Worm (Caenorhabditis elegans): ENCODE measurements around the gene Y79H2A.3.

Y79H2A.3 gene

DNA sequence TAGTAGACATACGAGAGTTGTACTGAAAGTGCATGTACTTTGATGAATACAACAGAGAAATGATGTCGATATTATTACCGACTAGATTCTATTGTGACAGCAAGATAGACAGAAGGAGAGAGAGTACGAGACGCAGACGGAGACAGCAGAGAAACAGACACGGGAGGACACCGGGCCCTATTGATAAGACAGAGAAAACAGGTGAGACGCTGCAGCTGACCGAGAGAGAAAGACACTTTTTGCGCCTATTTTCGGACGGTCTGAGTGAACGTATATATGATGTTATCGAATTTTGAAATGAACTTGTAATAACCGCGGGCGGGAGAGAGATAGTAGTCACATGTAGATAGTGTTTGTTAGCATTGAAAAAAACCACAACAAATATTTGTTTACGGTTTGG is 48.8 kb downstream of the Y79H2A.3 start (continued):
- TF ChIP-seq ceh-82 (tag; optimal IDR thresholded peaks at IDR 0.05) (no peak), ets-5 (GFP tag; IDR thresholded peaks at IDR 0.05) (no peak), hlh-4 (tag; optimal IDR thresholded peaks at IDR 0.05) (no peak), egl-13 (tag; optimal IDR thresholded peaks at IDR 0.05) (no peak), zip-4 (GFP tag; optimal IDR thresholded peaks at IDR 0.05) (no peak), blmp-1 (tag; optimal IDR thresholded peaks at IDR 0.05) (peak; percentile 67), unc-86 (tag; optimal IDR thresholded peaks at IDR 0.05) (no peak), dsc-1 (tag; optimal IDR thresholded peaks at IDR 0.05) (no peak), xbp-1 (tag; optimal IDR thresholded peaks at IDR 0.05) (peak; percentile 39), efl-3 (GFP tag; optimal IDR thresholded peaks at IDR 0.05) (no peak), rnt-1 (tag; optimal IDR thresholded peaks at IDR 0.05) (peak; percentile 65), efl-1 (optimal IDR thresholded peaks at IDR 0.05) (peak; percentile 49 to 63), efl-1 (GFP tag; optimal IDR thresholded peaks at IDR 0.05 in 1 of 2) (peak; percentile 12 to 90), pag-3 (tag; optimal IDR thresholded peaks at IDR 0.05; ENCODE audit: borderline replicate concordance, insufficient read depth) (no peak), nhr-85 (tag) (peak; percentile 89), lin-35 (GFP tag; optimal IDR thresholded peaks at IDR 0.05) (peak; percentile 28 to 63), lir-3 (tag; optimal IDR thresholded peaks at IDR 0.05; ENCODE audit: poor library complexity) (no peak), dpl-1 (GFP tag; optimal IDR thresholded peaks at IDR 0.05) (peak in 2 of 3 experiments; percentile 21 to 42), sptf-1 (tag; optimal IDR thresholded peaks at IDR 0.05) (no peak), skn-1 (tag; optimal IDR thresholded peaks at IDR 0.05) (peak; percentile 30), lin-39 (tag; optimal IDR thresholded peaks at IDR 0.05) (no peak), nhr-47 (tag; optimal IDR thresholded peaks at IDR 0.05) (peak; percentile 55), alr-1 (tag; optimal IDR thresholded peaks at IDR 0.05; ENCODE audit: borderline replicate concordance) (no peak), ces-1 (GFP tag; optimal IDR thresholded peaks at IDR 0.05) (no peak), tbx-2 (tag; optimal IDR thresholded peaks at IDR 0.05) (peak; percentile 27), unc-98 (GFP tag; IDR thresholded peaks at IDR 0.05) (no peak), nhr-76 (tag; optimal IDR thresholded peaks at IDR 0.05) (no peak), ztf-11 (tag; optimal IDR thresholded peaks at IDR 0.05) (no peak), mdl-1 (tag; optimal IDR thresholded peaks at IDR 0.05) (peak in 1 of 2 experiments; percentile 56), C16A3.4 (tag; optimal IDR thresholded peaks at IDR 0.05) (peak; percentile 61), jun-1 (tag; optimal IDR thresholded peaks at IDR 0.05) (no peak), nhr-28 (tag; optimal IDR thresholded peaks at IDR 0.05) (no peak), irx-1 (tag; optimal IDR thresholded peaks at IDR 0.05) (no peak), ceh-90 (tag; optimal IDR thresholded peaks at IDR 0.05) (no peak), snpc-4 (tag; optimal IDR thresholded peaks at IDR 0.05) (no peak), tlp-1 (tag; optimal IDR thresholded peaks at IDR 0.05) (no peak), nhr-11 (tag; optimal IDR thresholded peaks at IDR 0.05) (no peak), Y116A8C.19 (tag; optimal IDR thresholded peaks at IDR 0.05; ENCODE audit: borderline replicate concordance) (no peak), fos-1 (tag; optimal IDR thresholded peaks at IDR 0.05) (peak; percentile 3), hpl-2 (GFP tag; optimal IDR thresholded peaks at IDR 0.05) (no peak), pqm-1 (tag; optimal IDR thresholded peaks at IDR 0.05) (no peak), fkh-8 (tag; optimal IDR thresholded peaks at IDR 0.05) (no peak), C04F5.9 (tag; optimal IDR thresholded peaks at IDR 0.05) (no peak), unc-62 (GFP tag; optimal IDR thresholded peaks at IDR 0.05) (no peak), unc-30 (tag; optimal IDR thresholded peaks at IDR 0.05) (no peak), sox-4 (tag; optimal IDR thresholded peaks at IDR 0.05) (no peak), nhr-12 (tag; optimal IDR thresholded peaks at IDR 0.05) (no peak), ztf-4 (tag; optimal IDR thresholded peaks at IDR 0.05) (no peak), ceh-88 (GFP tag; IDR thresholded peaks at IDR 0.05) (no peak), snu-23 (GFP tag; optimal IDR thresholded peaks at IDR 0.05) (peak; percentile 74), zag-1 (tag; optimal IDR thresholded peaks at IDR 0.05) (no peak), lin-14 (GFP tag; optimal IDR thresholded peaks at IDR 0.05) (peak; percentile 81), mab-9 (GFP tag; IDR thresholded peaks at IDR 0.05) (no peak), ceh-63 (GFP tag; optimal IDR thresholded peaks at IDR 0.05) (no peak)

All from whole organism, L1 larva.